Worm (Caenorhabditis elegans): ENCODE results near the gene lpd-7.

ce11 chrIII:7565247-7565646 lies 7.9 kb upstream of the lpd-7 start, which contains the start of gene ttr-8:
- TF ChIP-seq nhr-25 (tag; optimal IDR thresholded peaks at IDR 0.05) (no peak), lin-39 (tag; optimal IDR thresholded peaks at IDR 0.05) (no peak), nhr-77 (tag; optimal IDR thresholded peaks at IDR 0.05) (no peak), ZK546.5 (tag; optimal IDR thresholded peaks at IDR 0.05) (no peak), lin-11 (tag; optimal IDR thresholded peaks at IDR 0.05) (no peak), ceh-82 (tag; optimal IDR thresholded peaks at IDR 0.05) (no peak), mdl-1 (tag; optimal IDR thresholded peaks at IDR 0.05) (no peak), ztf-4 (tag; optimal IDR thresholded peaks at IDR 0.05) (no peak), fos-1 (tag; optimal IDR thresholded peaks at IDR 0.05) (no peak), alr-1 (tag; optimal IDR thresholded peaks at IDR 0.05) (no peak)

Data from whole organism, L2 larva.